ENCODE assay signal across 1 fruit fly cellular context in the genomic region with DNA sequence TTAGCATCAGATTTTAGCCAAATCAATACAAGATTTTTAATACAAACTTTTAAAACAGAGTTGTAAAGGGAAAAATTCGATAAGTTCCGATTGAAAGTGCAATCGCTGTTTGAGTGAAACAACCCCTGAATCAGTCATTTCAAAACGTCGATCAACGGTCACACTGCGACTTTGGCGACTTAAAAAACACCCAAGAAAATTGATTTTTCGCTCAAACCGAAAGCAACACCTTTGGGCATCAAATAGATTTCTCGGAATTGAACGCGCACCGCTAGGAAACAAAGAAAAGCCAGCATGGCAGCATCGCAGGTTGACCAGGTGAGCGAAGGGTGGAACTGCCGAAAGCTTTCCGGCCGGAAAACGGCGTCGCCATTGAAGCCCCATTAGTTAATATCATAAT.
TF ChIP-seq lines count a peak whose summit lies in the region.

TSS of gene Arl6IP1 (plus strand) at position 15 of the 400 bp plus-strand sequence.

TF ChIP-seq in whole organism, embryonic, 481 proteins besides CTCF, POLR2A, EP300 and RAD21 (continued from another document and continues in another):
- TF ChIP-seq crc (GFP tag; optimal IDR thresholded peaks at IDR 0.05; lab: Kevin White, UChicago) (no peak), CG18764 (GFP tag; optimal IDR thresholded peaks at IDR 0.05; lab: Kevin White, UChicago) (no peak), abd-A (tag; optimal IDR thresholded peaks at IDR 0.05; lab: Kevin White, UChicago) (no peak), Bgb (GFP tag; IDR thresholded peaks at IDR 0.05; lab: Robert Waterston, UW; ENCODE audit: partially characterized antibody) (peak; percentile 61), HLH4C (GFP tag; IDR thresholded peaks at IDR 0.05; lab: Robert Waterston, UW; ENCODE audit: partially characterized antibody) (peak; percentile 57), CG2116 (GFP tag; optimal IDR thresholded peaks at IDR 0.05; lab: Kevin White, UChicago) (peak; percentile 99), Abd-B (GFP tag; optimal IDR thresholded peaks at IDR 0.05; lab: Kevin White, UChicago) (no peak), Nf-YA (GFP tag; IDR thresholded peaks at IDR 0.05; lab: Robert Waterston, UW) (no peak), CG5245 (GFP tag; optimal IDR thresholded peaks at IDR 0.05; lab: Kevin White, UChicago) (no peak), CG9727 (GFP tag; optimal IDR thresholded peaks at IDR 0.05; lab: Kevin White, UChicago) (no peak), sd (tag; optimal IDR thresholded peaks at IDR 0.05; lab: Kevin White, UChicago) (no peak), CG3065 (GFP tag; optimal IDR thresholded peaks at IDR 0.05; lab: Kevin White, UChicago) (no peak), CG13624 (GFP tag; optimal IDR thresholded peaks at IDR 0.05; lab: Kevin White, UChicago) (no peak), CG32532 (GFP tag; IDR thresholded peaks at IDR 0.05; lab: Robert Waterston, UW) (no peak), CG14667 (GFP tag; IDR thresholded peaks at IDR 0.05; lab: Robert Waterston, UW) (no peak), CG14965 (GFP tag; optimal IDR thresholded peaks at IDR 0.05; lab: Kevin White, UChicago; ENCODE audit: borderline replicate concordance) (no peak), CG2712 (tag; optimal IDR thresholded peaks at IDR 0.05; lab: Kevin White, UChicago) (no peak), Camta (GFP tag; optimal IDR thresholded peaks at IDR 0.05; lab: Kevin White, UChicago) (no peak), Trl (optimal IDR thresholded peaks at IDR 0.05; lab: Kevin White, UChicago) (no peak), Trl (GFP tag; optimal IDR thresholded peaks at IDR 0.05; lab: Kevin White, UChicago) (no peak), CG17186 (GFP tag; optimal IDR thresholded peaks at IDR 0.05; lab: Kevin White, UChicago) (peak; percentile 4), Nf-YB (GFP tag; optimal IDR thresholded peaks at IDR 0.05; lab: Kevin White, UChicago) (no peak), CG16813 (GFP tag; IDR thresholded peaks at IDR 0.05; lab: Robert Waterston, UW; ENCODE audit: partially characterized antibody) (peak; percentile 19; the same call in 1 of the 3 replicates), Nf-YC (tag; optimal IDR thresholded peaks at IDR 0.05; lab: Kevin White, UChicago) (no peak), tup (GFP tag; optimal IDR thresholded peaks at IDR 0.05; lab: Kevin White, UChicago) (no peak), hkb (optimal IDR thresholded peaks at IDR 0.05; lab: Kevin White, UChicago) (no peak), hkb (GFP tag; IDR thresholded peaks at IDR 0.05; lab: Robert Waterston, UW) (no peak), Ssrp (tag; optimal IDR thresholded peaks at IDR 0.05; lab: Kevin White, UChicago) (no peak), yki (optimal IDR thresholded peaks at IDR 0.05; lab: Kevin White, UChicago) (no peak), onecut (GFP tag; IDR thresholded peaks at IDR 0.05; lab: Robert Waterston, UW) (peak; percentile 97), btn (GFP tag; optimal IDR thresholded peaks at IDR 0.05; lab: Kevin White, UChicago) (no peak), otp (GFP tag; IDR thresholded peaks at IDR 0.05; lab: Robert Waterston, UW) (no peak), fd96Cb (tag; optimal IDR thresholded peaks at IDR 0.05; lab: Kevin White, UChicago) (no peak), Sry-δ (GFP tag; optimal IDR thresholded peaks at IDR 0.05; lab: Kevin White, UChicago) (peak; percentile 62), CG42726 (GFP tag; IDR thresholded peaks at IDR 0.05; lab: Robert Waterston, UW; ENCODE audit: partially characterized antibody) (peak; percentile 52; the same call in 1 of the 2 replicates), Hr78 (GFP tag; optimal IDR thresholded peaks at IDR 0.05; lab: Kevin White, UChicago) (no peak), bigmax (GFP tag; optimal IDR thresholded peaks at IDR 0.05; lab: Kevin White, UChicago) (no peak), CG18476 (GFP tag; optimal IDR thresholded peaks at IDR 0.05; lab: Kevin White, UChicago) (no peak), Dll (GFP tag; IDR thresholded peaks at IDR 0.05; lab: Robert Waterston, UW; ENCODE audit: partially characterized antibody) (peak; percentile 50; the same call in 1 of the 4 replicates), Xbp1 (GFP tag; optimal IDR thresholded peaks at IDR 0.05; lab: Kevin White, UChicago) (no peak), nom (GFP tag; optimal IDR thresholded peaks at IDR 0.05; lab: Kevin White, UChicago) (peak; percentile 8), chif (GFP tag; optimal IDR thresholded peaks at IDR 0.05; lab: Kevin White, UChicago) (no peak), odd (GFP tag; optimal IDR thresholded peaks at IDR 0.05; lab: Kevin White, UChicago) (no peak), Med (GFP tag; lab: Kevin White, UChicago) (no peak), gsb (GFP tag; IDR thresholded peaks at IDR 0.05; lab: Robert Waterston, UW) (no peak), CG12659 (GFP tag; optimal IDR thresholded peaks at IDR 0.05; lab: Kevin White, UChicago) (peak; percentile 32), Hsf (GFP tag; optimal IDR thresholded peaks at IDR 0.05; lab: Kevin White, UChicago) (no peak), unc-4 (GFP tag; IDR thresholded peaks at IDR 0.05; lab: Robert Waterston, UW; ENCODE audit: partially characterized antibody) (peak; percentile 34; the same call in 1 of the 2 replicates), Awh (GFP tag; IDR thresholded peaks at IDR 0.05; lab: Robert Waterston, UW) (no peak), mam (GFP tag; optimal IDR thresholded peaks at IDR 0.05; lab: Kevin White, UChicago) (no peak), hbn (GFP tag; IDR thresholded peaks at IDR 0.05; lab: Robert Waterston, UW; ENCODE audit: partially characterized antibody) (peak; percentile 33), CG10267 (tag; optimal IDR thresholded peaks at IDR 0.05; lab: Kevin White, UChicago) (peak; percentile 32), BEAF-32 (GFP tag; optimal IDR thresholded peaks at IDR 0.05; lab: Kevin White, UChicago) (peak; percentile 51), CG11560 (tag; IDR thresholded peaks at IDR 0.05; lab: Robert Waterston, UW) (no peak), ems (GFP tag; optimal IDR thresholded peaks at IDR 0.05; lab: Kevin White, UChicago) (no peak), sr (GFP tag; IDR thresholded peaks at IDR 0.05; lab: Robert Waterston, UW) (no peak), Dip2 (GFP tag; IDR thresholded peaks at IDR 0.05; lab: Robert Waterston, UW) (no peak), CG2199 (GFP tag; IDR thresholded peaks at IDR 0.05; lab: Robert Waterston, UW) (no peak), CG8765 (GFP tag; IDR thresholded peaks at IDR 0.05; lab: Robert Waterston, UW) (no peak), CG30020 (tag; optimal IDR thresholded peaks at IDR 0.05; lab: Kevin White, UChicago) (peak; percentile 30), CoRest (tag; optimal IDR thresholded peaks at IDR 0.05; lab: Kevin White, UChicago) (peak; percentile 40), CG2875 (GFP tag; optimal IDR thresholded peaks at IDR 0.05; lab: Kevin White, UChicago) (no peak), CG11398 (GFP tag; optimal IDR thresholded peaks at IDR 0.05; lab: Kevin White, UChicago) (no peak), ash1 (GFP tag; optimal IDR thresholded peaks at IDR 0.05; lab: Kevin White, UChicago) (no peak), esg (GFP tag; conservative IDR thresholded peaks at IDR 0.05; lab: Robert Waterston, UW) (no peak), zen2 (GFP tag; IDR thresholded peaks at IDR 0.05; lab: Robert Waterston, UW; ENCODE audit: partially characterized antibody) (peak; percentile 47; the same call in 1 of the 3 replicates), Adf1 (GFP tag; IDR thresholded peaks at IDR 0.05; lab: Robert Waterston, UW) (no peak), nerfin-2 (GFP tag; IDR thresholded peaks at IDR 0.05; lab: Robert Waterston, UW; ENCODE audit: partially characterized antibody) (peak; percentile 47; the same call in 1 of the 2 replicates), Opbp (GFP tag; IDR thresholded peaks at IDR 0.05; lab: Robert Waterston, UW; ENCODE audit: partially characterized antibody) (peak; percentile 62; the same call in 2 of the 3 replicates), slp2 (GFP tag; optimal IDR thresholded peaks at IDR 0.05; lab: Kevin White, UChicago) (no peak), CG12391 (tag; optimal IDR thresholded peaks at IDR 0.05; lab: Kevin White, UChicago) (no peak), Stat92E (GFP tag; optimal IDR thresholded peaks at IDR 0.05; lab: Kevin White, UChicago) (peak in 1 of 3 experiments; percentile 39), luna (GFP tag; optimal IDR thresholded peaks at IDR 0.05; lab: Kevin White, UChicago) (no peak), ara (GFP tag; IDR thresholded peaks at IDR 0.05; lab: Robert Waterston, UW) (no peak), Fer3 (tag; optimal IDR thresholded peaks at IDR 0.05; lab: Kevin White, UChicago) (no peak), Poxn (GFP tag; IDR thresholded peaks at IDR 0.05; lab: Robert Waterston, UW) (no peak), eve (GFP tag; optimal IDR thresholded peaks at IDR 0.05; lab: Kevin White, UChicago) (no peak), CG3281 (GFP tag; optimal IDR thresholded peaks at IDR 0.05; lab: Kevin White, UChicago) (no peak), lola (GFP tag; optimal IDR thresholded peaks at IDR 0.05; lab: Kevin White, UChicago) (no peak), tin (GFP tag; optimal IDR thresholded peaks at IDR 0.05; lab: Kevin White, UChicago) (no peak), CHES-1-like (GFP tag; optimal IDR thresholded peaks at IDR 0.05; lab: Kevin White, UChicago) (no peak), MBD-R2 (GFP tag; IDR thresholded peaks at IDR 0.05; lab: Robert Waterston, UW) (peak; percentile 91), CG34376 (GFP tag; optimal IDR thresholded peaks at IDR 0.05; lab: Kevin White, UChicago) (peak; percentile 8), E2f2 (GFP tag; IDR thresholded peaks at IDR 0.05; lab: Robert Waterston, UW) (peak; percentile 90), usp (GFP tag; optimal IDR thresholded peaks at IDR 0.05; lab: Kevin White, UChicago) (no peak), CG10147 (GFP tag; optimal IDR thresholded peaks at IDR 0.05; lab: Kevin White, UChicago) (no peak), CG7372 (GFP tag; IDR thresholded peaks at IDR 0.05; lab: Robert Waterston, UW) (no peak), chm (GFP tag; IDR thresholded peaks at IDR 0.05; lab: Robert Waterston, UW) (no peak), CG4854 (GFP tag; optimal IDR thresholded peaks at IDR 0.05; lab: Kevin White, UChicago) (no peak), CG13296 (GFP tag; optimal IDR thresholded peaks at IDR 0.05; lab: Kevin White, UChicago) (no peak), Ravus (GFP tag; IDR thresholded peaks at IDR 0.05; lab: Robert Waterston, UW) (no peak), cg (GFP tag; optimal IDR thresholded peaks at IDR 0.05; lab: Kevin White, UChicago) (no peak), CG7928 (GFP tag; optimal IDR thresholded peaks at IDR 0.05; lab: Kevin White, UChicago) (no peak), h (optimal IDR thresholded peaks at IDR 0.05; lab: Kevin White, UChicago) (no peak), rib (GFP tag; IDR thresholded peaks at IDR 0.05; lab: Robert Waterston, UW) (no peak), CG31365 (tag; optimal IDR thresholded peaks at IDR 0.05; lab: Kevin White, UChicago) (no peak), CG12744 (GFP tag; optimal IDR thresholded peaks at IDR 0.05; lab: Kevin White, UChicago) (no peak), CG11456 (GFP tag; IDR thresholded peaks at IDR 0.05; lab: Robert Waterston, UW) (no peak), eyg (GFP tag; optimal IDR thresholded peaks at IDR 0.05; lab: Kevin White, UChicago) (no peak), CG2129 (GFP tag; IDR thresholded peaks at IDR 0.05; lab: Robert Waterston, UW; ENCODE audit: partially characterized antibody) (0 out of 2 replicates have a peak, but pooled peaks have one; percentile 16), Optix (GFP tag; IDR thresholded peaks at IDR 0.05; lab: Robert Waterston, UW) (no peak), H2.0 (GFP tag; IDR thresholded peaks at IDR 0.05; lab: Robert Waterston, UW) (no peak), CG15601 (tag; optimal IDR thresholded peaks at IDR 0.05; lab: Kevin White, UChicago) (peak; percentile 31), Spps (tag; optimal IDR thresholded peaks at IDR 0.05; lab: Kevin White, UChicago) (no peak), HmgZ (tag; optimal IDR thresholded peaks at IDR 0.05; lab: Kevin White, UChicago) (peak; percentile 7), Usf (GFP tag; optimal IDR thresholded peaks at IDR 0.05; lab: Kevin White, UChicago) (no peak), CG12219 (GFP tag; optimal IDR thresholded peaks at IDR 0.05; lab: Kevin White, UChicago) (no peak), cas (GFP tag; IDR thresholded peaks at IDR 0.05; lab: Robert Waterston, UW) (no peak), repo (GFP tag; optimal IDR thresholded peaks at IDR 0.05; lab: Kevin White, UChicago) (no peak), ci (GFP tag; IDR thresholded peaks at IDR 0.05; lab: Robert Waterston, UW) (0 out of 3 replicates have a peak, but pooled peaks have one; percentile 19), Atf3 (GFP tag; optimal IDR thresholded peaks at IDR 0.05; lab: Kevin White, UChicago) (no peak), dpn (GFP tag; optimal IDR thresholded peaks at IDR 0.05; lab: Kevin White, UChicago) (no peak), ham (GFP tag; IDR thresholded peaks at IDR 0.05; lab: Robert Waterston, UW) (no peak), Xrp1 (GFP tag; IDR thresholded peaks at IDR 0.05; lab: Robert Waterston, UW) (no peak), CG6272 (GFP tag; IDR thresholded peaks at IDR 0.05; lab: Robert Waterston, UW) (no peak), CG11093 (GFP tag; IDR thresholded peaks at IDR 0.05; lab: Robert Waterston, UW) (no peak), Scr (GFP tag; IDR thresholded peaks at IDR 0.05; lab: Robert Waterston, UW; ENCODE audit: partially characterized antibody) (peak; percentile 56), wek (GFP tag; optimal IDR thresholded peaks at IDR 0.05; lab: Kevin White, UChicago) (no peak), NC2β (GFP tag; optimal IDR thresholded peaks at IDR 0.05; lab: Kevin White, UChicago) (no peak), Gsc (GFP tag; IDR thresholded peaks at IDR 0.05; lab: Robert Waterston, UW) (no peak), CG18011 (GFP tag; optimal IDR thresholded peaks at IDR 0.05; lab: Kevin White, UChicago) (no peak), Mad (GFP tag; optimal IDR thresholded peaks at IDR 0.05; lab: Kevin White, UChicago) (no peak), CG14710 (tag; optimal IDR thresholded peaks at IDR 0.05; lab: Kevin White, UChicago) (peak; percentile 48), tll (GFP tag; optimal IDR thresholded peaks at IDR 0.05; lab: Kevin White, UChicago) (no peak), CG14014 (GFP tag; IDR thresholded peaks at IDR 0.05; lab: Robert Waterston, UW) (no peak), CG7963 (GFP tag; IDR thresholded peaks at IDR 0.05; lab: Robert Waterston, UW; ENCODE audit: partially characterized antibody) (0 out of 3 replicates have a peak, but pooled peaks have one; percentile 39), Doc3 (GFP tag; IDR thresholded peaks at IDR 0.05; lab: Robert Waterston, UW; ENCODE audit: partially characterized antibody) (no peak), ap (GFP tag; IDR thresholded peaks at IDR 0.05; lab: Robert Waterston, UW) (no peak), CG10209 (GFP tag; optimal IDR thresholded peaks at IDR 0.05; lab: Kevin White, UChicago) (no peak)
